Fruit fly (Drosophila melanogaster) whole organism, embryonic: Measurements from ENCODE around the gene Ing3.
A peak's percentile ranks its signal among the peaks of the same experiment; 100 is the strongest.

ENCODE experiments used
- CG10321 ChIP-seq: fragments of 200-800 bp; sonication (Bioruptor generic); IDR thresholded peaks from 2 replicates; pipeline ENCODE4 v1.3.6; 2022; ENCODE audit warnings: missing biosample characterization, missing genetic modification characterization
- CG10565 ChIP-seq: fragments of 200-800 bp; sonication (Bioruptor generic); optimal IDR thresholded peaks from 3 replicates; lab custom pipeline; 2016; ENCODE audit warnings: missing biosample characterization, mild to moderate bottlenecking, missing genetic modification characterization
- CG10959 ChIP-seq: fragments of 200-800 bp; sonication (Bioruptor generic); IDR thresholded peaks from 2 replicates; pipeline ENCODE4 v1.3.6; 2022; ENCODE audit warnings: missing biosample characterization, missing genetic modification characterization
- CG11560 ChIP-seq: fragments of 200-800 bp; sonication (Bioruptor generic); IDR thresholded peaks from 3 replicates; pipeline ENCODE4 v1.3.6; 2022; ENCODE audit warnings: missing biosample characterization, missing genetic modification characterization
- CG11723 ChIP-seq: fragments of 200-800 bp; sonication (Bioruptor generic); optimal IDR thresholded peaks from 2 replicates; lab custom pipeline; 2017; ENCODE audit warnings: missing biosample characterization, mild to moderate bottlenecking, missing genetic modification characterization
- CG12659 ChIP-seq: fragments of 200-800 bp; sonication (Bioruptor generic); optimal IDR thresholded peaks from 3 replicates; lab custom pipeline; 2017; ENCODE audit warnings: mild to moderate bottlenecking, missing biosample characterization, missing genetic modification reagents, missing genetic modification characterization
- CG12942 ChIP-seq: fragments of 200-800 bp; sonication (Bioruptor generic); optimal IDR thresholded peaks from 3 replicates; lab custom pipeline; 2016; ENCODE audit warnings: missing biosample characterization, missing genetic modification characterization
- CG13287 ChIP-seq: fragments of 200-800 bp; sonication (Bioruptor generic); IDR thresholded peaks from 2 replicates; pipeline ENCODE4 v1.3.6; 2022; ENCODE audit warnings: missing biosample characterization, missing genetic modification characterization; ENCODE audit not compliant: partially characterized antibody
- CG1792 ChIP-seq: fragments of 200-800 bp; sonication (Bioruptor generic); optimal IDR thresholded peaks from 2 replicates; lab custom pipeline; 2016; ENCODE audit warnings: missing biosample characterization, missing genetic modification characterization
- CG1832 ChIP-seq: fragments of 200-800 bp; sonication (Bioruptor generic); optimal IDR thresholded peaks from 2 replicates; lab custom pipeline; 2017; ENCODE audit warnings: missing biosample characterization, mild to moderate bottlenecking, missing genetic modification characterization, inconsistent platforms
- CG2875 ChIP-seq: fragments of 200-800 bp; sonication (Bioruptor generic); optimal IDR thresholded peaks from 2 replicates; lab custom pipeline; 2017; ENCODE audit warnings: missing biosample characterization, mild to moderate bottlenecking, missing genetic modification characterization, missing genetic modification reagents
- CG31365 ChIP-seq: fragments of 200-800 bp; sonication (Bioruptor generic); optimal IDR thresholded peaks from 2 replicates; lab custom pipeline; 2018; ENCODE audit warnings: missing biosample characterization, mild to moderate bottlenecking, missing genetic modification characterization
- CG3281 ChIP-seq: fragments of 200-800 bp; sonication (Bioruptor generic); optimal IDR thresholded peaks from 3 replicates; lab custom pipeline; 2017; ENCODE audit warnings: missing biosample characterization, mild to moderate bottlenecking, missing genetic modification characterization
- CG34224 ChIP-seq: fragments of 200-800 bp; sonication (Bioruptor generic); IDR thresholded peaks from 3 replicates; pipeline ENCODE4 v1.3.6; 2022; ENCODE audit warnings: missing biosample characterization, missing genetic modification characterization; ENCODE audit not compliant: partially characterized antibody
- CG6272 ChIP-seq: fragments of 200-800 bp; sonication (Bioruptor generic); IDR thresholded peaks from 2 replicates; pipeline ENCODE4 v1.3.6; 2022; ENCODE audit warnings: missing biosample characterization, missing genetic modification characterization
- CG6654 ChIP-seq: fragments of 200-800 bp; sonication (Bioruptor generic); optimal IDR thresholded peaks from 2 replicates; lab custom pipeline; 2017; ENCODE audit warnings: missing biosample characterization, mild to moderate bottlenecking, missing genetic modification characterization
- CG7357 ChIP-seq: fragments of 200-800 bp; sonication (Bioruptor generic); IDR thresholded peaks from 3 replicates; pipeline ENCODE4 v1.3.6; 2022; ENCODE audit warnings: missing biosample characterization, missing genetic modification characterization
- CG7786 ChIP-seq: fragments of 200-800 bp; sonication (Bioruptor generic); optimal IDR thresholded peaks from 2 replicates; lab custom pipeline; 2016; ENCODE audit warnings: missing biosample characterization, missing genetic modification characterization
- CG8290 ChIP-seq, 3 experiments: fragments of 200-800 bp; sonication (Bioruptor generic); optimal IDR thresholded peaks; 2 replicates each; lab custom pipeline; 2016 to 2019; ENCODE audit warnings: missing biosample characterization in 3 of 3, missing genetic modification characterization in 3 of 3, mild to moderate bottlenecking in 2 of 3, moderate library complexity in 1 of 3
- CHES-1-like ChIP-seq: fragments of 200-800 bp; sonication (Bioruptor generic); optimal IDR thresholded peaks from 2 replicates; lab custom pipeline; 2016; ENCODE audit warnings: missing biosample characterization, missing genetic modification characterization
- Doc2 ChIP-seq: fragments of 200-800 bp; sonication (Bioruptor generic); IDR thresholded peaks from 2 replicates; pipeline ENCODE4 v1.3.6; 2022; ENCODE audit warnings: missing biosample characterization, missing genetic modification characterization
- ERR ChIP-seq: fragments of 200-800 bp; sonication (Bioruptor generic); optimal IDR thresholded peaks from 2 replicates; lab custom pipeline; 2016; ENCODE audit warnings: missing biosample characterization, missing genetic modification characterization
- Fer1 ChIP-seq: fragments of 200-800 bp; sonication (Bioruptor generic); optimal IDR thresholded peaks from 2 replicates; lab custom pipeline; 2017; ENCODE audit warnings: missing biosample characterization, mild to moderate bottlenecking, missing genetic modification characterization
- Fer3 ChIP-seq: fragments of 200-800 bp; sonication (Bioruptor generic); optimal IDR thresholded peaks from 2 replicates; lab custom pipeline; 2018; ENCODE audit warnings: missing biosample characterization, mild to moderate bottlenecking, missing genetic modification characterization, moderate library complexity
- GATAe ChIP-seq: fragments of 200-800 bp; sonication (Bioruptor generic); conservative IDR thresholded peaks from 2 replicates; pipeline ENCODE4 v1.3.6; 2022; ENCODE audit warnings: missing biosample characterization, missing genetic modification characterization
- HHEX ChIP-seq: fragments of 200-800 bp; sonication (Bioruptor generic); optimal IDR thresholded peaks from 3 replicates; lab custom pipeline; 2017; ENCODE audit warnings: missing biosample characterization, mild to moderate bottlenecking, missing genetic modification characterization, missing genetic modification reagents
- Jarid2 ChIP-seq: fragments of 200-800 bp; sonication (Bioruptor generic); optimal IDR thresholded peaks from 3 replicates; lab custom pipeline; 2017; ENCODE audit warnings: mild to moderate bottlenecking, missing biosample characterization, missing genetic modification reagents, missing genetic modification characterization
- Lhr ChIP-seq: fragments of 200-800 bp; sonication (Bioruptor generic); optimal IDR thresholded peaks from 3 replicates; lab custom pipeline; 2017; ENCODE audit warnings: mild to moderate bottlenecking, missing biosample characterization, missing genetic modification reagents, missing genetic modification characterization
- MBD-R2 ChIP-seq: fragments of 200-800 bp; sonication (Bioruptor generic); IDR thresholded peaks from 2 replicates; pipeline ENCODE4 v1.3.6; 2022; ENCODE audit warnings: missing biosample characterization, missing genetic modification characterization
- MTF-1 ChIP-seq: fragments of 200-800 bp; sonication (Bioruptor generic); optimal IDR thresholded peaks from 2 replicates; lab custom pipeline; 2018; ENCODE audit warnings: missing biosample characterization, mild to moderate bottlenecking, missing genetic modification characterization, borderline replicate concordance
- Opbp ChIP-seq: fragments of 200-800 bp; sonication (Bioruptor generic); IDR thresholded peaks from 3 replicates; pipeline ENCODE4 v1.3.6; 2022; ENCODE audit warnings: missing biosample characterization, missing genetic modification characterization; ENCODE audit not compliant: partially characterized antibody
- Tbp ChIP-seq: fragments of >200 bp; optimal IDR thresholded peaks from 2 replicates; lab custom pipeline; 2018; ENCODE audit warnings: missing biosample characterization, missing genetic modification characterization
- al ChIP-seq: fragments of 200-800 bp; sonication (Bioruptor generic); IDR thresholded peaks from 2 replicates; pipeline ENCODE4 v1.3.6; 2022; ENCODE audit warnings: missing biosample characterization, missing genetic modification characterization
- ato ChIP-seq: fragments of 200-800 bp; sonication (Bioruptor generic); IDR thresholded peaks from 2 replicates; pipeline ENCODE4 v1.3.6; 2022; ENCODE audit warnings: missing biosample characterization, missing genetic modification characterization; ENCODE audit not compliant: partially characterized antibody
- br ChIP-seq: fragments of >200 bp; optimal IDR thresholded peaks from 2 replicates; lab custom pipeline; 2017
- bsh ChIP-seq, 2 experiments: fragments of 200-800 bp; sonication (Bioruptor generic); optimal IDR thresholded peaks; 2 replicates each; lab custom pipeline; 2017 to 2018; ENCODE audit warnings: mild to moderate bottlenecking in 2 of 2, missing biosample characterization in 2 of 2, missing genetic modification characterization in 2 of 2, moderate library complexity in 1 of 2
- eve ChIP-seq, 2 experiments: fragments of >200 bp; optimal IDR thresholded peaks; 2 replicates each; lab custom pipeline; 2017; ENCODE audit warnings: missing biosample characterization in 2 of 2, missing genetic modification characterization in 2 of 2
- eyg ChIP-seq: fragments of 200-800 bp; sonication (Bioruptor generic); optimal IDR thresholded peaks from 3 replicates; lab custom pipeline; 2016; ENCODE audit warnings: missing biosample characterization, missing genetic modification characterization
- h ChIP-seq: fragments of >200 bp; optimal IDR thresholded peaks from 2 replicates; lab custom pipeline; 2017
- mirr ChIP-seq: fragments of 200-800 bp; sonication (Bioruptor generic); optimal IDR thresholded peaks from 3 replicates; lab custom pipeline; 2018; ENCODE audit warnings: missing biosample characterization, mild to moderate bottlenecking, missing genetic modification characterization
- nerfin-2 ChIP-seq: fragments of 200-800 bp; sonication (Bioruptor generic); IDR thresholded peaks from 2 replicates; pipeline ENCODE4 v1.3.6; 2022; ENCODE audit warnings: missing biosample characterization, missing genetic modification characterization; ENCODE audit not compliant: partially characterized antibody
- nmo ChIP-seq: fragments of 200-800 bp; sonication (Bioruptor generic); optimal IDR thresholded peaks from 2 replicates; lab custom pipeline; 2018; ENCODE audit warnings: missing biosample characterization, mild to moderate bottlenecking, missing genetic modification characterization, moderate library complexity
- phol ChIP-seq: fragments of 200-800 bp; sonication (Bioruptor generic); optimal IDR thresholded peaks from 3 replicates; lab custom pipeline; 2018; ENCODE audit warnings: missing biosample characterization, mild to moderate bottlenecking, missing genetic modification characterization, moderate library complexity
- pros ChIP-seq: fragments of 200-800 bp; sonication (Bioruptor generic); optimal IDR thresholded peaks from 3 replicates; lab custom pipeline; 2019; ENCODE audit warnings: missing biosample characterization, mild to moderate bottlenecking, missing genetic modification characterization, moderate library complexity
- shn ChIP-seq: fragments of 200-800 bp; sonication (Bioruptor generic); optimal IDR thresholded peaks from 3 replicates; lab custom pipeline; 2016; ENCODE audit warnings: missing biosample characterization, missing genetic modification characterization
- slbo ChIP-seq: fragments of 200-800 bp; sonication (Bioruptor generic); IDR thresholded peaks from 2 replicates; pipeline ENCODE4 v1.3.6; 2022; ENCODE audit warnings: missing biosample characterization, missing genetic modification characterization
- sna ChIP-seq: fragments of 200-800 bp; sonication (Bioruptor generic); IDR thresholded peaks from 2 replicates; pipeline ENCODE4 v1.3.6; 2022; ENCODE audit warnings: missing biosample characterization, missing genetic modification characterization; ENCODE audit not compliant: partially characterized antibody
- ssp ChIP-seq: fragments of 200-800 bp; sonication (Bioruptor generic); IDR thresholded peaks from 2 replicates; pipeline ENCODE4 v1.3.6; 2022; ENCODE audit warnings: missing biosample characterization, missing genetic modification characterization
- wdn ChIP-seq: fragments of 200-800 bp; sonication (Bioruptor generic); IDR thresholded peaks from 2 replicates; pipeline ENCODE4 v1.3.6; 2022; ENCODE audit warnings: missing biosample characterization, missing genetic modification characterization
- z ChIP-seq: fragments of 200-800 bp; sonication (Bioruptor generic); IDR thresholded peaks from 3 replicates; pipeline ENCODE4 v1.3.6; 2022; ENCODE audit warnings: missing biosample characterization, missing genetic modification characterization
- zfh2 ChIP-seq: fragments of 200-800 bp; sonication (Bioruptor generic); optimal IDR thresholded peaks from 2 replicates; lab custom pipeline; 2016; ENCODE audit warnings: missing biosample characterization, missing genetic modification characterization

The Ing3 gene

dm6 chrX:18635118-18635552 is 17.8 kb downstream of the Ing3 start (continued):
- TF ChIP-seq CG8290 (GFP tag; optimal IDR thresholded peaks at IDR 0.05; lab: Kevin White, UChicago) (no peak), CG8290 (tag; optimal IDR thresholded peaks at IDR 0.05; lab: Kevin White, UChicago) (peak in 1 of 2 experiments; percentile 62), zfh2 (GFP tag; lab: Kevin White, UChicago) (peak; percentile 2), CG3281 (no peak), eve (GFP tag; optimal IDR thresholded peaks at IDR 0.05; lab: Kevin White, UChicago) (no peak), nmo (GFP tag; lab: Kevin White, UChicago) (peak; percentile 27), CG12659 (GFP tag; lab: Kevin White, UChicago) (peak; percentile 27), ato (GFP tag; lab: Robert Waterston, UW) (peak; percentile 14; the same call in 1 of the 2 replicates), eyg (GFP tag; lab: Kevin White, UChicago) (no peak), ERR (GFP tag; lab: Kevin White, UChicago) (peak; percentile 29), nerfin-2 (GFP tag; lab: Robert Waterston, UW) (peak; percentile 7; the same call in 1 of the 2 replicates), pros (GFP tag; lab: Kevin White, UChicago) (no peak), CG34224 (GFP tag; lab: Robert Waterston, UW) (no peak; the same call in 2 of the 3 replicates), Jarid2 (GFP tag; lab: Kevin White, UChicago) (no peak), CG2875 (GFP tag; lab: Kevin White, UChicago) (no peak), CG6272 (GFP tag; lab: Robert Waterston, UW) (no peak), bsh (GFP tag; optimal IDR thresholded peaks at IDR 0.05; lab: Kevin White, UChicago) (no peak), CG11560 (tag; lab: Robert Waterston, UW) (no peak), wdn (GFP tag; lab: Robert Waterston, UW) (no peak), Doc2 (GFP tag; lab: Robert Waterston, UW) (no peak), GATAe (GFP tag; lab: Robert Waterston, UW) (no peak), Opbp (GFP tag; lab: Robert Waterston, UW) (peak; percentile 66), CG1832 (GFP tag; lab: Kevin White, UChicago) (no peak), CHES-1-like (GFP tag; lab: Kevin White, UChicago) (no peak), CG12942 (no peak), ssp (GFP tag; lab: Robert Waterston, UW) (no peak), shn (GFP tag; lab: Kevin White, UChicago) (peak; percentile 33), slbo (GFP tag; lab: Robert Waterston, UW) (peak; percentile 73), CG7357 (GFP tag; lab: Robert Waterston, UW) (no peak), CG10321 (GFP tag; lab: Robert Waterston, UW) (no peak), br (lab: Kevin White, UChicago) (no peak), CG1792 (no peak), CG10565 (no peak), CG13287 (GFP tag; lab: Robert Waterston, UW) (peak; percentile 80), sna (0 out of 2 replicates have a peak, but pooled peaks have one; percentile 60), CG11723 (GFP tag; lab: Kevin White, UChicago) (no peak), MTF-1 (GFP tag; lab: Kevin White, UChicago) (no peak), al (GFP tag; lab: Robert Waterston, UW) (no peak), Fer3 (peak; percentile 28), HHEX (GFP tag; lab: Kevin White, UChicago) (no peak), MBD-R2 (no peak), z (GFP tag; lab: Robert Waterston, UW) (no peak), Fer1 (GFP tag; lab: Kevin White, UChicago) (no peak), CG10959 (GFP tag; lab: Robert Waterston, UW) (no peak), Tbp (no peak), h (lab: Kevin White, UChicago) (no peak), mirr (GFP tag; lab: Kevin White, UChicago) (no peak), CG31365 (tag; lab: Kevin White, UChicago) (no peak), CG7786 (GFP tag; lab: Kevin White, UChicago) (no peak), Lhr (GFP tag; lab: Kevin White, UChicago) (peak; percentile 61), CG6654 (no peak), phol (tag; lab: Kevin White, UChicago) (no peak)
